Worm (Caenorhabditis elegans) whole organism, mixed stage, embryonic: ENCODE results near the gene scl-25.
"Not testable (repeated sequence)": the region's sequence is repeated elsewhere in the genome, so short reads cannot be mapped to it uniquely, and the experiment has no call there.

Experiments used
- bed-3 ChIP-seq: fragments of 200-800 bp; sonication (Bioruptor generic); optimal IDR thresholded peaks from 3 replicates; lab custom pipeline; 2018; ENCODE audit warnings: mild to moderate bottlenecking, missing genetic modification characterization, moderate library complexity, missing compliant biosample characterization
- ceh-39 ChIP-seq: fragments of 150-350 bp; optimal IDR thresholded peaks from 2 replicates; lab custom pipeline; 2014; ENCODE audit warnings: missing biosample characterization, missing genetic modification characterization
- cnd-1 ChIP-seq: fragments of 200-800 bp; sonication (Bioruptor generic); optimal IDR thresholded peaks from 2 replicates; lab custom pipeline; 2018; ENCODE audit warnings: mild to moderate bottlenecking, missing genetic modification characterization, missing compliant biosample characterization
- elt-1 ChIP-seq: sonication (generic microtip); optimal IDR thresholded peaks from 2 replicates; lab custom pipeline; 2017; ENCODE audit warnings: missing genetic modification characterization, mild to moderate bottlenecking, missing compliant biosample characterization, antibody characterized with exemption, moderate library complexity, borderline replicate concordance; ENCODE audit not compliant: insufficient read depth
- ham-2 ChIP-seq: fragments of 200-800 bp; sonication (Bioruptor generic); optimal IDR thresholded peaks from 2 replicates; lab custom pipeline; 2018; ENCODE audit warnings: mild to moderate bottlenecking, missing genetic modification characterization, missing compliant biosample characterization
- hlh-1 ChIP-seq: fragments of 150-350 bp; optimal IDR thresholded peaks from 2 replicates; lab custom pipeline; 2014; ENCODE audit warnings: missing biosample characterization, missing genetic modification reagents, missing genetic modification characterization
- lin-13 ChIP-seq: fragments of 150-350 bp; optimal IDR thresholded peaks from 2 replicates; lab custom pipeline; 2014; ENCODE audit warnings: missing biosample characterization, missing genetic modification characterization
- mep-1 ChIP-seq: fragments of 150-350 bp; optimal IDR thresholded peaks from 2 replicates; lab custom pipeline; 2017; ENCODE audit warnings: missing biosample characterization, missing genetic modification reagents, missing genetic modification characterization, inconsistent platforms
- nhr-12 ChIP-seq: fragments of 150-350 bp; optimal IDR thresholded peaks from 2 replicates; lab custom pipeline; 2014; ENCODE audit warnings: missing biosample characterization, missing genetic modification characterization
- nhr-2 ChIP-seq: fragments of 150-350 bp; optimal IDR thresholded peaks from 2 replicates; lab custom pipeline; 2014; ENCODE audit warnings: missing biosample characterization, missing genetic modification characterization
- nhr-76 ChIP-seq: sonication (generic microtip); optimal IDR thresholded peaks from 2 replicates; lab custom pipeline; 2017; ENCODE audit warnings: missing biosample characterization, missing genetic modification characterization
- sem-2 ChIP-seq: fragments of 200-800 bp; sonication (Bioruptor generic); optimal IDR thresholded peaks from 2 replicates; lab custom pipeline; 2018; ENCODE audit warnings: mild to moderate bottlenecking, missing genetic modification characterization, missing compliant biosample characterization
- snpc-4 ChIP-seq: fragments of 150-350 bp; optimal IDR thresholded peaks from 2 replicates; lab custom pipeline; 2014; ENCODE audit warnings: missing biosample characterization, missing genetic modification characterization
- tbx-8 ChIP-seq: fragments of 200-800 bp; sonication (Bioruptor generic); optimal IDR thresholded peaks from 2 replicates; lab custom pipeline; 2018; ENCODE audit warnings: mild to moderate bottlenecking, missing genetic modification characterization, moderate library complexity, missing compliant biosample characterization
- unc-39 ChIP-seq: fragments of 150-350 bp; optimal IDR thresholded peaks from 2 replicates; lab custom pipeline; 2014; ENCODE audit warnings: missing biosample characterization, missing genetic modification characterization
- unc-62 ChIP-seq: fragments of 150-350 bp; optimal IDR thresholded peaks from 2 replicates; lab custom pipeline; 2014; ENCODE audit warnings: missing biosample characterization, missing genetic modification reagents, missing genetic modification characterization
- ztf-11 ChIP-seq: fragments of 150-350 bp; optimal IDR thresholded peaks from 2 replicates; lab custom pipeline; 2014; ENCODE audit warnings: missing biosample characterization, missing genetic modification characterization

scl-25 gene

DNA sequence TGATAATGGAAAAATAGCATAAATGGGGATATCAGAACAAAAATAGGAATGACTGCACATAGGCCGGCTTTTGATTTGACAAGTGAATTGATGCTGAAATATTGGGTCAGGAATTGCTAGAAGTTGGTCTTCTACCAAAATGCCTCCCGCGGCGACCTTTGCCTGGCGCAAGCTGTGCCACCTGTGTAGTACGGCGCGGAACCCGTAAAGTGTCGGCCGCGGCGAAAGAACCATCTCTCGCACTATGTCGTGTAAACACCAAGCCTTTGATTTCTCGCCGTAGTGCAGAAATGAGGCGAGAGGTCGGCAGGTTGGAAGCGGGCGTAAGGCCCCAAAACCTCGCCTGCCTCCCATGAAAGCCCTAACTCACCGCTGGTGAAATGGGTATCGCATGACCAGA, 35.9 kb downstream of the scl-25 start:
- no peak for TF ChIP-seq snpc-4 (tag; lab: Kevin White, UChicago)
- TF ChIP-seq bed-3 (GFP tag; lab: Kevin White, UChicago) = no peak
- no peak for TF ChIP-seq sem-2 (GFP tag; lab: Kevin White, UChicago)
- no peak for TF ChIP-seq mep-1 (tag; lab: Kevin White, UChicago)
- no peak for TF ChIP-seq nhr-2 (tag; lab: Kevin White, UChicago)
- TF ChIP-seq ztf-11 = no peak
- no peak for TF ChIP-seq ceh-39 (tag; lab: Kevin White, UChicago)
- TF ChIP-seq elt-1 = no peak

DNA sequence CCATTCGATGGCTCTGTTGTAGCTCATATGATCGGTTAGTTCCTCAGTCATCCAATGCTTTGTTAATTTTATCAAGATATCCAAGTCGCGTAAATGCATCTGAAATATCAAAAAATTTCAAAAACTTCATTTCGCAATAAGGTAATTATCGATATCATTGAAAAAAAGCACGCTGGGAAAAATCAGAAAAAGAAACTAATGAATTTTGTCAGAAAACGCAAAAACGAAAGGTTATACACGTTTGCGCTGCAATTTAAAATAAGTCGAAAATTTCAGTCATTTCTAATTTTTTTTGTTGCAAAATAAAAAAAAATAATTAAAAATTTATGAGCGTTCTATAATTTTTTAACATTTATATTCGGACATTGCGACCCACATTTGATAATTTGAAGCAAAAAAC, 39.4 kb downstream of the scl-25 start, which contains the start of gene K10G4.3:
Gene K10G4.3 (minus strand): TSS at position 101 of the 400 bp plus-strand sequence.
- not testable (repeated sequence) for TF ChIP-seq ztf-11; hlh-1 (tag; lab: Kevin White, UChicago); nhr-76 (tag; lab: Kevin White, UChicago)

- TF ChIP-seq nhr-2 (tag; lab: Kevin White, UChicago) = no peak
- TF ChIP-seq, all 35 proteins: peak for 0
These were observed 46.6 kb downstream of the scl-25 start for ce11 chrV:17272112-17272511.

DNA sequence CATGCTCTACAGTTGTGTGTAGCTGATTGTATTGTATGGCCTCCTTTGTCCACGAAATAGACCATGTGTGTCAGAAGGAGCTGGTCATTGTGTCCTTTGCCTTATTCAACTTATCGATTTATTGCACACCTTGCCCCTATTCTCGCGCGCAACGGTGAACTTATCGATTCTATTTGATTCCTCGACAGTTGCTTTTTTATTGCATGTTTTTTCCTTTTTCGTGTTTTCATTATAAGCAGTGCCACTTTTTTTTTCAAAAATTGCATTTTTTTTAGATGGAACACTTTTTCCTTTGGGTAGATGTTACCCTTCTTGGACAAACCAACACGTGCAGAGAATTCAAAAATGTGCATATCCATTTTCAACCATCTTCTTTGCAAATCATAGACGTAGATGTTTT, 47.8 kb downstream of the scl-25 start, which contains the start of gene K10G4.10:
Gene K10G4.10 (plus strand): TSS at position 301 of the 400 bp plus-strand sequence.
- TF ChIP-seq hlh-1 (tag; lab: Kevin White, UChicago) (no peak), cnd-1 (tag; lab: Kevin White, UChicago) (no peak), ztf-11 (no peak), nhr-12 (no peak), unc-39 (tag; lab: Kevin White, UChicago) (no peak), lin-13 (no peak), elt-1 (no peak), nhr-2 (tag; lab: Kevin White, UChicago) (no peak), tbx-8 (GFP tag; lab: Kevin White, UChicago) (no peak), ham-2 (GFP tag; lab: Kevin White, UChicago) (no peak), unc-62 (GFP tag; lab: Kevin White, UChicago) (no peak)
